ENCODE assay signal across 1 worm cellular context in the genomic region with DNA sequence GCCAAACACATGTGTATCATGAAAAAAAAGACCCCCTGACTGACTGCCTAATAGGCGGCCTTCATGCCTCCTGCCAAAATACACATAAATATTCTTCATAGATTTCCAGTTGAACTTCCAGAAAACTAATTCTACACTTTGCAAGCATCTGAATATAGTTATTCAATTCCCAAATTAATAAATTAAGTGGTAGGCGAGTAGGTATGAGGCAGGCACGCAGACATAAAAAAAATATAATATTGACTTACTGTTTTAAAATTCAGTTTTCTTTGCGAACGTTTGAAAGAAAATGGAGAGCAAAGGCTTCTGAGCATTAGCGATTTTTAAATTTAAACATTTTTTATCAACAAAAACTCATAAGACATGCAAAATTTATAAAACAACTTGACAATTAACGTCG.
TF ChIP-seq lines count a peak whose summit lies in the region.

No protein-coding gene starts in this region.

TF ChIP-seq in whole organism, L4 larva, 104 proteins besides CTCF, POLR2A, EP300 and RAD21 (continued from another document):
- TF ChIP-seq pha-4 (GFP tag; IDR thresholded peaks at IDR 0.05; lab: Robert Waterston, UW) (peak; percentile 40; the same call in 1 of the 2 replicates), pha-4 (tag; optimal IDR thresholded peaks at IDR 0.05; lab: Kevin White, UChicago) (no peak), fkh-10 (GFP tag; optimal IDR thresholded peaks at IDR 0.05; lab: Kevin White, UChicago) (no peak), daf-16 (GFP tag; optimal IDR thresholded peaks at IDR 0.05; lab: Kevin White, UChicago) (peak in 1 of 2 experiments; percentile 11), daf-16 (tag; optimal IDR thresholded peaks at IDR 0.05; lab: Kevin White, UChicago) (peak; percentile 34), nhr-48 (tag; optimal IDR thresholded peaks at IDR 0.05; lab: Kevin White, UChicago) (no peak), R02D3.7 (tag; optimal IDR thresholded peaks at IDR 0.05; lab: Kevin White, UChicago) (no peak), zip-11 (GFP tag; IDR thresholded peaks at IDR 0.05; lab: Robert Waterston, UW) (no peak), nhr-102 (tag; optimal IDR thresholded peaks at IDR 0.05; lab: Kevin White, UChicago) (peak; percentile 27), nhr-10 (tag; optimal IDR thresholded peaks at IDR 0.05; lab: Kevin White, UChicago) (peak; percentile 9), lsy-2 (tag; optimal IDR thresholded peaks at IDR 0.05; lab: Kevin White, UChicago) (peak in 1 of 2 experiments; percentile 8), tra-1 (GFP tag; IDR thresholded peaks at IDR 0.05; lab: Robert Waterston, UW) (peak; percentile 53; the same call in 1 of the 2 replicates), T20F7.1 (GFP tag; optimal IDR thresholded peaks at IDR 0.05; lab: Kevin White, UChicago) (peak; percentile 22), mdl-1 (tag; optimal IDR thresholded peaks at IDR 0.05; lab: Kevin White, UChicago) (no peak)
TF ChIP-seq in whole organism, L4 larva: peak in this region for 17.
